Worm (Caenorhabditis elegans) whole organism, L1 larva: ENCODE measurements around the gene atg-18.
A peak's percentile ranks its signal among the peaks of the same experiment; 100 is the strongest.

Experiments
- C04F5.9 ChIP-seq: sonication (generic microtip); optimal IDR thresholded peaks from 2 replicates; lab custom pipeline; 2016; ENCODE audit warnings: missing genetic modification characterization, missing compliant biosample characterization
- C34B4.2 ChIP-seq: sonication (generic microtip); optimal IDR thresholded peaks from 2 replicates; lab custom pipeline; 2017; ENCODE audit warnings: mild to moderate bottlenecking, missing genetic modification characterization, missing compliant biosample characterization
- Y116A8C.19 ChIP-seq: sonication (generic microtip); optimal IDR thresholded peaks from 2 replicates; lab custom pipeline; 2016; ENCODE audit warnings: missing compliant biosample characterization, missing genetic modification characterization, borderline replicate concordance
- blmp-1 ChIP-seq: fragments of 150-350 bp; optimal IDR thresholded peaks from 2 replicates; lab custom pipeline; 2014; ENCODE audit warnings: missing biosample characterization, missing genetic modification characterization
- ceh-82 ChIP-seq, 3 experiments: fragments of 150-350 bp in 1 of 3; sonication (generic microtip) in 2 of 3; optimal IDR thresholded peaks; 2 replicates each; lab custom pipeline; 2014 to 2017; ENCODE audit warnings: missing biosample characterization in 3 of 3, missing genetic modification characterization in 3 of 3
- ceh-90 ChIP-seq: sonication (generic microtip); optimal IDR thresholded peaks from 2 replicates; lab custom pipeline; 2016; ENCODE audit warnings: missing genetic modification characterization, missing compliant biosample characterization
- ces-1 ChIP-seq: fragments of 150-350 bp; optimal IDR thresholded peaks from 2 replicates; lab custom pipeline; 2014; ENCODE audit warnings: missing biosample characterization, missing genetic modification reagents, missing genetic modification characterization
- dpl-1 ChIP-seq, 3 experiments: fragments of 150-350 bp in 2 of 3; sonication (generic microtip) in 1 of 3; optimal IDR thresholded peaks; 2 replicates each; lab custom pipeline; 2014 to 2017; ENCODE audit warnings: missing biosample characterization in 3 of 3, missing genetic modification characterization in 3 of 3, missing genetic modification reagents in 3 of 3
- efl-1 ChIP-seq, 4 experiments: fragments of 150-350 bp; optimal IDR thresholded peaks in 3 of 4; peaks in 1 of 4; 1 replicate in 1 of 4; 2 replicates in 3 of 4; lab custom pipeline; 2014; ENCODE audit warnings: missing biosample characterization in 2 of 4, missing genetic modification characterization in 2 of 4, missing genetic modification reagents in 2 of 4
- elt-3 ChIP-seq, 6 experiments: fragments of 150-350 bp in 1 of 6; sonication (generic microtip); optimal IDR thresholded peaks; 2 replicates each; lab custom pipeline; 2017 to 2018; ENCODE audit warnings: missing biosample characterization in 6 of 6, missing genetic modification characterization in 6 of 6, inconsistent platforms in 1 of 6
- fkh-4 ChIP-seq: sonication (generic microtip); optimal IDR thresholded peaks from 2 replicates; lab custom pipeline; 2016; ENCODE audit warnings: missing compliant biosample characterization, missing genetic modification characterization, borderline replicate concordance
- hlh-17 ChIP-seq: fragments of 200-800 bp; sonication (Bioruptor generic); optimal IDR thresholded peaks from 2 replicates; lab custom pipeline; 2018; ENCODE audit warnings: missing genetic modification characterization, mild to moderate bottlenecking, missing compliant biosample characterization, moderate library complexity, borderline replicate concordance
- isw-1 ChIP-seq: fragments of 200-800 bp; sonication (Bioruptor generic); IDR thresholded peaks from 2 replicates; pipeline ENCODE4 v1.3.6; 2022; ENCODE audit warnings: missing genetic modification characterization, missing compliant biosample characterization
- lin-35 ChIP-seq, 2 experiments: fragments of 150-350 bp; optimal IDR thresholded peaks; 2 replicates each; lab custom pipeline; 2014; ENCODE audit warnings: missing biosample characterization in 2 of 2, missing genetic modification characterization in 2 of 2, missing genetic modification reagents in 2 of 2
- nhr-237 ChIP-seq: fragments of 150-350 bp; optimal IDR thresholded peaks from 2 replicates; lab custom pipeline; 2014; ENCODE audit warnings: missing biosample characterization, missing genetic modification characterization
- pqm-1 ChIP-seq: sonication (generic microtip); optimal IDR thresholded peaks from 3 replicates; lab custom pipeline; 2017; ENCODE audit warnings: missing biosample characterization, missing genetic modification characterization
- skn-1 ChIP-seq: fragments of 150-350 bp; optimal IDR thresholded peaks from 2 replicates; lab custom pipeline; 2014; ENCODE audit warnings: missing biosample characterization, missing genetic modification characterization
- sox-4 ChIP-seq: sonication (generic microtip); optimal IDR thresholded peaks from 2 replicates; lab custom pipeline; 2016; ENCODE audit warnings: missing genetic modification characterization, missing compliant biosample characterization
- sptf-1 ChIP-seq: fragments of 150-350 bp; optimal IDR thresholded peaks from 2 replicates; lab custom pipeline; 2014; ENCODE audit warnings: missing biosample characterization, missing genetic modification characterization
- swsn-7 ChIP-seq: sonication (generic microtip); optimal IDR thresholded peaks from 2 replicates; lab custom pipeline; 2016; ENCODE audit warnings: missing genetic modification characterization, missing compliant biosample characterization
- tlp-1 ChIP-seq: fragments of 150-350 bp; optimal IDR thresholded peaks from 2 replicates; lab custom pipeline; 2014; ENCODE audit warnings: missing biosample characterization, missing genetic modification characterization
- zag-1 ChIP-seq: fragments of 150-350 bp; optimal IDR thresholded peaks from 2 replicates; lab custom pipeline; 2014; ENCODE audit warnings: missing biosample characterization, missing genetic modification characterization
- ztf-11 ChIP-seq, 2 experiments: sonication (generic microtip); optimal IDR thresholded peaks; 2 replicates each; lab custom pipeline; 2016 to 2017; ENCODE audit warnings: missing genetic modification characterization in 2 of 2, missing biosample characterization in 1 of 2, missing compliant biosample characterization in 1 of 2

Gene atg-18

DNA sequence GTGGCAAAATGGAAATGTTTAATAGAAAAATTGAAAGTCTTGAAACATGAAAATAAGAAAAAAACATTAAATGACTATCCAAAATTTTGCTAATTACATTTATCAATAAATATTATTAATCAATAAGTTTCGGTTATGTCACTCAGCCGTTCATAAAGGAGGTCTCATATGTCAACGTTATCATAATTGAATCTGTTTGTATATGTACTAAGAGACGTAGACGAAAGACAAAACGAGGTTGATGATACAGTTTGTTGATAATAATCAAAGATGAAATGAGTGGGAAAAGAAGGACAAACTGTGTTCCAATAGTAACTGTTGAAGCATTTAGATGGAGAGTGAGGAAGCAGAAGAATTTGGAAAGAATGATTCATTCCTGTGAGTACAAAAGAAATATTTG lies 44.2 kb downstream of the atg-18 start:
- TF ChIP-seq lin-35 (GFP tag; optimal IDR thresholded peaks at IDR 0.05; lab: Kevin White, UChicago), result no peak
- no peak for TF ChIP-seq zag-1
- no peak for TF ChIP-seq ceh-82 (tag; optimal IDR thresholded peaks at IDR 0.05; lab: Kevin White, UChicago)
- TF ChIP-seq fkh-4 (tag; lab: Kevin White, UChicago), result no peak
- peak; percentile 11 for TF ChIP-seq blmp-1 (tag; lab: Kevin White, UChicago)
- TF ChIP-seq, all 84 proteins: peak for 1

DNA sequence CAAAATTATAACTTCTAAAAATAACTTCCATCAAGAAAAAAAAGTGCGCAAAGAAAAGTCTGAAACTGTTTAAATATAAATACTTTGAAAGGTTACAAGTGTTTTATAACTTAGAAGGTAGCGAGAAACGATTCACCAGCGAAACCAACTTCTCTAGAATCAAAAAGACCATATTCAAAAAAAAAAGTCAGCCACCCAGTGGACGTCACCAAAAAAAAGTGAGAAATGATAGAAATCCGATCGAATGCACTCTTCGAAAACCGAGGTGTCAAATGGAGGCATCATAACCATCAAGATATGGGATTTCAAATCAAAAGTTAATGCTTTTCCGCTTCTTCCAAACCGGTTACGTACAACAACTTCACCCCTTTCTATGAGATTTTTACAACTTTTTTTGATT lies 44.7 kb downstream of the atg-18 start:
- TF ChIP-seq hlh-17 (no peak), efl-1 (optimal IDR thresholded peaks at IDR 0.05; lab: Kevin White, UChicago) (no peak), efl-1 (GFP tag; optimal IDR thresholded peaks at IDR 0.05 in 1 of 2; lab: Kevin White, UChicago) (peak in 1 of 2 experiments; percentile 90)

DNA sequence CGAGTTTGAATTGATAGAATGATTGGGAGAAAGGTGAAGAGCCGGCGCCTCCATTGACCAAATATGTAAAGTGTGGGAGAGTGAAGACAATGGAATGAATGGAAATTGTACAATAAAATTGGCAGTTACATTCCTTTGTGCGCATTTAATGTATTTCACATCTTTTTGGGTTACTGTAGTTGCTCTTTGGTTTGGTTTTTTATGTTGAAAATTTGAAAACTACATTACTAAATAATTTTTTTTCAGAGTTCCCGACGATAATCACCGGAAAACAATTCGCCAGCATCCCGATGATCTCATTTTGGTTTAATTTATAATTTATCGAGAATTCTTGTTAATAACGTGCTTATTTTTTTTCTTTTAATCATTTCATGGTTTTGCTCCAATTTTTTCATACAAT lies 50.2 kb downstream of the atg-18 start, which contains the start of gene C10B5.1:
C10B5.1 (plus strand) TSS at position 301 of the 400 bp plus-strand sequence.
- TF ChIP-seq hlh-17 (no peak), tlp-1 (no peak), dpl-1 (GFP tag; optimal IDR thresholded peaks at IDR 0.05; lab: Kevin White, UChicago) (no peak), skn-1 (tag; lab: Kevin White, UChicago) (no peak), ceh-90 (no peak), isw-1 (GFP tag; lab: Robert Waterston, UW) (no peak), sox-4 (tag; lab: Kevin White, UChicago) (no peak), pqm-1 (tag; lab: Kevin White, UChicago) (no peak), C34B4.2 (no peak), C04F5.9 (tag; lab: Kevin White, UChicago) (no peak), ces-1 (no peak), sptf-1 (tag; lab: Kevin White, UChicago) (no peak), swsn-7 (tag; lab: Kevin White, UChicago) (no peak), elt-3 (tag; optimal IDR thresholded peaks at IDR 0.05; lab: Kevin White, UChicago) (no peak), nhr-237 (tag; lab: Kevin White, UChicago) (no peak), ztf-11 (tag; optimal IDR thresholded peaks at IDR 0.05; lab: Kevin White, UChicago) (no peak), Y116A8C.19 (tag; lab: Kevin White, UChicago) (no peak), zag-1 (no peak), fkh-4 (tag; lab: Kevin White, UChicago) (no peak)
